Fruit fly (Drosophila melanogaster): Measurements from ENCODE around the gene CG45690.

dm6 chr2L:10687009-10687793 is 29.1 kb downstream of the CG45690 start, which contains the start of gene CG7296:
- no peak for TF ChIP-seq ken (GFP tag; IDR thresholded peaks at IDR 0.05)
- no peak for TF ChIP-seq CG10654 (GFP tag; optimal IDR thresholded peaks at IDR 0.05)

All from whole organism, embryonic.